Fruit fly (Drosophila melanogaster): ENCODE data around the gene Gr89a.

dm6 chr3R:16476472-16476871 is 22.3 kb downstream of the Gr89a start:
- TF ChIP-seq br (GFP tag; optimal IDR thresholded peaks at IDR 0.05) (no peak), psq (GFP tag; optimal IDR thresholded peaks at IDR 0.05) (no peak), foxo (GFP tag; optimal IDR thresholded peaks at IDR 0.05) (no peak), pan (optimal IDR thresholded peaks at IDR 0.05) (no peak), usp (GFP tag; optimal IDR thresholded peaks at IDR 0.05) (no peak), woc (GFP tag; optimal IDR thresholded peaks at IDR 0.05) (no peak), h (GFP tag; optimal IDR thresholded peaks at IDR 0.05) (no peak), Myc (optimal IDR thresholded peaks at IDR 0.05) (no peak)

Measured in whole organism, wandering third instar larva.